Worm (Caenorhabditis elegans) whole organism, young adult: Measurements from ENCODE around the gene col-171.

Source experiments
- B0035.1 ChIP-seq: sonication (generic microtip); optimal IDR thresholded peaks from 2 replicates; lab custom pipeline; 2016; ENCODE audit warnings: missing genetic modification characterization, mild to moderate bottlenecking, missing compliant biosample characterization, missing genotype, missing genetic modification reagents
- C06A6.2 ChIP-seq: fragments of 200-800 bp; sonication (Bioruptor generic); conservative IDR thresholded peaks from 2 replicates; pipeline ENCODE4 v1.3.6; 2022; ENCODE audit warnings: missing genetic modification characterization, missing compliant biosample characterization
- C17E4.6 ChIP-seq: fragments of 200-800 bp; sonication (Bioruptor generic); IDR thresholded peaks from 2 replicates; pipeline ENCODE4 v1.3.6; 2022; ENCODE audit warnings: missing genetic modification reagents, missing genetic modification characterization, missing compliant biosample characterization
- F10E7.11 ChIP-seq: sonication (generic microtip); optimal IDR thresholded peaks from 2 replicates; lab custom pipeline; 2017; ENCODE audit warnings: mild to moderate bottlenecking, missing genetic modification characterization, moderate library complexity, missing compliant biosample characterization
- F22D6.2 ChIP-seq: sonication (generic microtip); optimal IDR thresholded peaks from 2 replicates; lab custom pipeline; 2016; ENCODE audit warnings: mild to moderate bottlenecking, missing genetic modification characterization, missing compliant biosample characterization
- F23B12.7 ChIP-seq: sonication (generic microtip); optimal IDR thresholded peaks from 2 replicates; lab custom pipeline; 2017; ENCODE audit warnings: missing genetic modification characterization, mild to moderate bottlenecking, missing compliant biosample characterization, antibody characterized with exemption, moderate library complexity; ENCODE audit not compliant: insufficient read depth
- F49E8.2 ChIP-seq: sonication (generic microtip); optimal IDR thresholded peaks from 3 replicates; lab custom pipeline; 2017; ENCODE audit warnings: missing genetic modification characterization, mild to moderate bottlenecking, missing compliant biosample characterization, antibody characterized with exemption, moderate library complexity; ENCODE audit not compliant: insufficient read depth
- F52B5.7 ChIP-seq: sonication (generic microtip); optimal IDR thresholded peaks from 2 replicates; lab custom pipeline; 2016; ENCODE audit warnings: mild to moderate bottlenecking, missing genetic modification characterization, missing compliant biosample characterization
- Y56A3A.18 ChIP-seq: fragments of 200-800 bp; sonication (Bioruptor generic); IDR thresholded peaks from 2 replicates; pipeline ENCODE4 v1.3.6; 2022; ENCODE audit warnings: missing genetic modification reagents, missing genetic modification characterization, missing compliant biosample characterization
- ZK185.1 ChIP-seq: sonication (generic microtip); optimal IDR thresholded peaks from 2 replicates; lab custom pipeline; 2016; ENCODE audit warnings: mild to moderate bottlenecking, missing genetic modification characterization, missing compliant biosample characterization; ENCODE audit not compliant: poor library complexity, severe bottlenecking
- aptf-3 ChIP-seq: fragments of 200-800 bp; sonication (Bioruptor generic); IDR thresholded peaks from 2 replicates; pipeline ENCODE4 v1.3.6; 2022; ENCODE audit warnings: missing genetic modification characterization, missing compliant biosample characterization
- attf-5 ChIP-seq: fragments of 200-800 bp; sonication (Bioruptor generic); optimal IDR thresholded peaks from 2 replicates; lab custom pipeline; 2018; ENCODE audit warnings: mild to moderate bottlenecking, missing genetic modification characterization, missing compliant biosample characterization
- bed-2 ChIP-seq: fragments of 200-800 bp; sonication (Bioruptor generic); IDR thresholded peaks from 2 replicates; pipeline ENCODE4 v1.3.6; 2022; ENCODE audit warnings: missing genetic modification reagents, missing genetic modification characterization, missing compliant biosample characterization
- ceh-79 ChIP-seq: sonication (generic microtip); optimal IDR thresholded peaks from 2 replicates; lab custom pipeline; 2017; ENCODE audit warnings: mild to moderate bottlenecking, missing genetic modification characterization, missing compliant biosample characterization
- ceh-91 ChIP-seq: fragments of 200-800 bp; sonication (Bioruptor generic); IDR thresholded peaks from 2 replicates; pipeline ENCODE4 v1.3.6; 2022; ENCODE audit warnings: missing genetic modification reagents, missing genetic modification characterization, missing compliant biosample characterization
- chd-7 ChIP-seq: sonication (generic microtip); optimal IDR thresholded peaks from 2 replicates; lab custom pipeline; 2016; ENCODE audit warnings: mild to moderate bottlenecking, missing genetic modification characterization, moderate library complexity, missing compliant biosample characterization
- dpff-1 ChIP-seq: sonication (generic microtip); optimal IDR thresholded peaks from 2 replicates; lab custom pipeline; 2017; ENCODE audit warnings: mild to moderate bottlenecking, missing genetic modification characterization, missing compliant biosample characterization
- egl-18 ChIP-seq: fragments of 200-800 bp; sonication (Bioruptor generic); IDR thresholded peaks from 2 replicates; pipeline ENCODE4 v1.3.6; 2022; ENCODE audit warnings: missing genetic modification reagents, missing genetic modification characterization, missing compliant biosample characterization
- egl-44 ChIP-seq: fragments of 200-800 bp; sonication (Bioruptor generic); IDR thresholded peaks from 2 replicates; pipeline ENCODE4 v1.3.6; 2022; ENCODE audit warnings: missing genetic modification reagents, missing genetic modification characterization, missing compliant biosample characterization
- ekl-4 ChIP-seq: fragments of 200-800 bp; sonication (Bioruptor generic); IDR thresholded peaks from 2 replicates; pipeline ENCODE4 v1.3.6; 2022; ENCODE audit warnings: missing genetic modification reagents, missing genetic modification characterization, missing compliant biosample characterization
- ets-4 ChIP-seq: fragments of 200-800 bp; sonication (Bioruptor generic); optimal IDR thresholded peaks from 2 replicates; lab custom pipeline; 2018; ENCODE audit warnings: mild to moderate bottlenecking, missing genetic modification characterization, missing compliant biosample characterization
- fkh-3 ChIP-seq: sonication (generic microtip); optimal IDR thresholded peaks from 2 replicates; lab custom pipeline; 2016; ENCODE audit warnings: mild to moderate bottlenecking, missing genetic modification characterization, missing compliant biosample characterization
- hmg-20 ChIP-seq: fragments of 200-800 bp; sonication (Bioruptor generic); IDR thresholded peaks from 2 replicates; pipeline ENCODE4 v1.3.6; 2022; ENCODE audit warnings: missing genetic modification reagents, missing genetic modification characterization, missing compliant biosample characterization
- lag-1 ChIP-seq: fragments of 200-800 bp; sonication (Bioruptor generic); IDR thresholded peaks from 2 replicates; pipeline ENCODE4 v1.3.6; 2022; ENCODE audit warnings: missing genetic modification reagents, missing genetic modification characterization, missing compliant biosample characterization
- let-526 ChIP-seq: fragments of 200-800 bp; sonication (Bioruptor generic); IDR thresholded peaks from 2 replicates; pipeline ENCODE4 v1.3.6; 2022; ENCODE audit warnings: missing genetic modification reagents, missing genetic modification characterization, missing compliant biosample characterization
- let-607 ChIP-seq, 2 experiments: fragments of 200-800 bp in 1 of 2; sonication (Bioruptor generic) in 1 of 2; sonication (generic microtip) in 1 of 2; optimal IDR thresholded peaks; 2 replicates each; lab custom pipeline; 2016 to 2018; ENCODE audit warnings: mild to moderate bottlenecking in 2 of 2, missing compliant biosample characterization in 2 of 2, missing genetic modification characterization in 2 of 2, moderate library complexity in 2 of 2, missing genotype in 1 of 2
- lir-1 ChIP-seq: fragments of 200-800 bp; sonication (Bioruptor generic); conservative IDR thresholded peaks from 2 replicates; pipeline ENCODE4 v1.3.6; 2022; ENCODE audit warnings: missing genetic modification reagents, missing genetic modification characterization, missing compliant biosample characterization
- lsy-27 ChIP-seq: sonication (generic microtip); optimal IDR thresholded peaks from 2 replicates; lab custom pipeline; 2017; ENCODE audit warnings: missing genetic modification characterization, mild to moderate bottlenecking, missing compliant biosample characterization, antibody characterized with exemption, missing genotype, borderline replicate concordance; ENCODE audit not compliant: insufficient read depth
- madf-10 ChIP-seq: sonication (generic microtip); optimal IDR thresholded peaks from 2 replicates; lab custom pipeline; 2016; ENCODE audit warnings: mild to moderate bottlenecking, missing genetic modification characterization, missing compliant biosample characterization
- madf-8 ChIP-seq: fragments of 200-800 bp; sonication (Bioruptor generic); conservative IDR thresholded peaks from 2 replicates; pipeline ENCODE4 v1.3.6; 2022; ENCODE audit warnings: missing genetic modification reagents, missing genetic modification characterization, missing compliant biosample characterization
- mcd-1 ChIP-seq: fragments of 200-800 bp; sonication (Bioruptor generic); IDR thresholded peaks from 2 replicates; pipeline ENCODE4 v1.3.6; 2022; ENCODE audit warnings: missing genetic modification reagents, missing genetic modification characterization, missing compliant biosample characterization
- mxl-1 ChIP-seq: sonication (generic microtip); optimal IDR thresholded peaks from 2 replicates; lab custom pipeline; 2016; ENCODE audit warnings: missing genetic modification characterization, missing compliant biosample characterization
- nhr-120 ChIP-seq: fragments of 200-800 bp; sonication (Bioruptor generic); IDR thresholded peaks from 2 replicates; pipeline ENCODE4 v1.3.6; 2022; ENCODE audit warnings: missing genetic modification characterization, missing compliant biosample characterization
- nhr-80 ChIP-seq: sonication (generic microtip); optimal IDR thresholded peaks from 2 replicates; lab custom pipeline; 2016; ENCODE audit warnings: missing genetic modification characterization, missing compliant biosample characterization
- rec-8 ChIP-seq, 2 experiments: sonication (generic microtip); optimal IDR thresholded peaks; 2 replicates each; lab custom pipeline; 2016; ENCODE audit warnings: mild to moderate bottlenecking in 2 of 2, missing genetic modification characterization in 2 of 2, missing genetic modification reagents in 2 of 2, missing genotype in 2 of 2, missing biosample characterization in 1 of 2, missing compliant biosample characterization in 1 of 2, moderate library complexity in 1 of 2
- rpc-1 ChIP-seq, 2 experiments: fragments of 150-350 bp in 1 of 2; sonication (generic microtip) in 1 of 2; optimal IDR thresholded peaks; 2 replicates each; lab custom pipeline; 2014 to 2018; ENCODE audit warnings: missing biosample characterization in 1 of 2, missing genetic modification characterization in 1 of 2, missing genetic modification reagents in 1 of 2, missing genotype in 1 of 2
- sdz-38 ChIP-seq: sonication (generic microtip); optimal IDR thresholded peaks from 2 replicates; lab custom pipeline; 2016; ENCODE audit warnings: missing genotype, missing genetic modification characterization, missing compliant biosample characterization
- snpc-1.1 ChIP-seq: sonication (generic microtip); optimal IDR thresholded peaks from 2 replicates; lab custom pipeline; 2017; ENCODE audit warnings: missing genetic modification characterization, mild to moderate bottlenecking, missing compliant biosample characterization, antibody characterized with exemption, moderate library complexity, missing genotype, missing genetic modification reagents; ENCODE audit not compliant: insufficient read depth
- snpc-1.3 ChIP-seq: sonication (generic microtip); optimal IDR thresholded peaks from 2 replicates; lab custom pipeline; 2017; ENCODE audit warnings: missing genetic modification characterization, mild to moderate bottlenecking, missing compliant biosample characterization, antibody characterized with exemption, moderate library complexity, missing genotype, missing genetic modification reagents; ENCODE audit not compliant: insufficient read depth
- snpc-4 ChIP-seq, 5 experiments: fragments of 150-350 bp in 1 of 5; sonication (generic microtip) in 4 of 5; optimal IDR thresholded peaks; 2 replicates each; lab custom pipeline; 2014 to 2018; ENCODE audit warnings: missing genetic modification characterization in 5 of 5, missing biosample characterization in 3 of 5, antibody characterized with exemption in 2 of 5, mild to moderate bottlenecking in 2 of 5, missing compliant biosample characterization in 2 of 5, missing genotype in 2 of 5, moderate library complexity in 2 of 5, missing genetic modification reagents in 1 of 5
- unc-130 ChIP-seq: sonication (generic microtip); optimal IDR thresholded peaks from 2 replicates; lab custom pipeline; 2016; ENCODE audit warnings: missing genetic modification reagents, missing genetic modification characterization, missing compliant biosample characterization
- xnd-1 ChIP-seq: sonication (generic microtip); optimal IDR thresholded peaks from 2 replicates; lab custom pipeline; 2016; ENCODE audit warnings: missing genotype, missing genetic modification reagents, missing genetic modification characterization, missing compliant biosample characterization
- zfh-2 ChIP-seq: fragments of 200-800 bp; sonication (Bioruptor generic); conservative IDR thresholded peaks from 2 replicates; pipeline ENCODE4 v1.3.6; 2022; ENCODE audit warnings: missing genetic modification reagents, missing genetic modification characterization, missing compliant biosample characterization
- ztf-25 ChIP-seq: fragments of 200-800 bp; sonication (Bioruptor generic); IDR thresholded peaks from 2 replicates; pipeline ENCODE4 v1.3.6; 2022; ENCODE audit warnings: missing genetic modification reagents, missing genetic modification characterization, missing compliant biosample characterization
- ztf-3 ChIP-seq: fragments of 200-800 bp; sonication (Bioruptor generic); optimal IDR thresholded peaks from 2 replicates; lab custom pipeline; 2018; ENCODE audit warnings: mild to moderate bottlenecking, missing genetic modification characterization, missing compliant biosample characterization

Gene col-171

ce11 chrX:6292143-6292542 lies 42.0 kb upstream of the col-171 start (continued):
- TF ChIP-seq lir-1 (peak; percentile 55; the same call in 1 of the 2 replicates), F23B12.7 (tag; lab: Kevin White, UChicago) (peak; percentile 79), C17E4.6 (GFP tag; lab: Robert Waterston, UW) (0 out of 2 replicates have a peak, but pooled peaks have one; percentile 34), mxl-1 (peak; percentile 89), chd-7 (tag; lab: Kevin White, UChicago) (peak; percentile 91), B0035.1 (peak; percentile 81), zfh-2 (peak; percentile 87), Y56A3A.18 (GFP tag; lab: Robert Waterston, UW) (peak; percentile 94), madf-10 (tag; lab: Kevin White, UChicago) (peak; percentile 70), lsy-27 (no peak), unc-130 (GFP tag; lab: Kevin White, UChicago) (peak; percentile 67), let-526 (GFP tag; lab: Robert Waterston, UW) (peak; percentile 80), egl-44 (GFP tag; lab: Robert Waterston, UW) (peak; percentile 93), madf-8 (no peak; the same call in 1 of the 2 replicates), nhr-80 (tag; lab: Kevin White, UChicago) (peak; percentile 14), let-607 (tag; optimal IDR thresholded peaks at IDR 0.05; lab: Kevin White, UChicago) (peak; percentile 57 to 68), attf-5 (GFP tag; lab: Kevin White, UChicago) (peak; percentile 74), xnd-1 (tag; lab: Kevin White, UChicago) (no peak), ceh-91 (GFP tag; lab: Robert Waterston, UW) (no peak), ekl-4 (GFP tag; lab: Robert Waterston, UW) (peak; percentile 77), F52B5.7 (peak; percentile 87), rec-8 (tag; optimal IDR thresholded peaks at IDR 0.05; lab: Kevin White, UChicago) (peak; percentile 76 to 90), F49E8.2 (tag; lab: Kevin White, UChicago) (peak; percentile 26), ZK185.1 (tag; lab: Kevin White, UChicago) (peak; percentile 79), aptf-3 (GFP tag; lab: Robert Waterston, UW) (0 out of 2 replicates have a peak, but pooled peaks have one; percentile 44), C06A6.2 (GFP tag; lab: Robert Waterston, UW) (no peak), ets-4 (peak; percentile 25), rpc-1 (optimal IDR thresholded peaks at IDR 0.05; lab: Kevin White, UChicago) (peak; percentile 96), rpc-1 (tag; optimal IDR thresholded peaks at IDR 0.05; lab: Kevin White, UChicago) (peak; percentile 96), F10E7.11 (tag; lab: Kevin White, UChicago) (peak; percentile 76), snpc-1.1 (tag; lab: Kevin White, UChicago) (peak; percentile 72), bed-2 (0 out of 2 replicates have a peak, but pooled peaks have one; percentile 32), mcd-1 (GFP tag; lab: Robert Waterston, UW) (peak; percentile 72), dpff-1 (tag; lab: Kevin White, UChicago) (peak; percentile 34), nhr-120 (peak; percentile 84; the same call in 1 of the 2 replicates), fkh-3 (peak; percentile 91), snpc-4 (GFP tag; optimal IDR thresholded peaks at IDR 0.05; lab: Kevin White, UChicago) (peak; percentile 84), snpc-4 (tag; optimal IDR thresholded peaks at IDR 0.05; lab: Kevin White, UChicago) (peak in 3 of 4 experiments; percentile 58 to 80 (median 69)), lag-1 (GFP tag; lab: Robert Waterston, UW) (no peak), hmg-20 (GFP tag; lab: Robert Waterston, UW) (peak; percentile 88), ceh-79 (peak; percentile 75), snpc-1.3 (tag; lab: Kevin White, UChicago) (peak; percentile 82), egl-18 (GFP tag; lab: Robert Waterston, UW) (peak; percentile 84), ztf-25 (GFP tag; lab: Robert Waterston, UW) (peak; percentile 90), sdz-38 (no peak), F22D6.2 (tag; lab: Kevin White, UChicago) (peak; percentile 45), ztf-3 (no peak)
